Worm (Caenorhabditis elegans) whole organism, young adult: ENCODE data around the gene rab-18.

Source experiments
- B0261.1 ChIP-seq: sonication (generic microtip); optimal IDR thresholded peaks from 2 replicates; lab custom pipeline; 2016; ENCODE audit warnings: mild to moderate bottlenecking, missing genetic modification characterization, moderate library complexity, missing compliant biosample characterization
- C17E4.6 ChIP-seq: fragments of 200-800 bp; sonication (Bioruptor generic); IDR thresholded peaks from 2 replicates; pipeline ENCODE4 v1.3.6; 2022; ENCODE audit warnings: missing genetic modification reagents, missing genetic modification characterization, missing compliant biosample characterization
- F23B12.7 ChIP-seq: sonication (generic microtip); optimal IDR thresholded peaks from 2 replicates; lab custom pipeline; 2017; ENCODE audit warnings: missing genetic modification characterization, mild to moderate bottlenecking, missing compliant biosample characterization, antibody characterized with exemption, moderate library complexity; ENCODE audit not compliant: insufficient read depth
- F49E8.2 ChIP-seq: sonication (generic microtip); optimal IDR thresholded peaks from 3 replicates; lab custom pipeline; 2017; ENCODE audit warnings: missing genetic modification characterization, mild to moderate bottlenecking, missing compliant biosample characterization, antibody characterized with exemption, moderate library complexity; ENCODE audit not compliant: insufficient read depth
- T07F8.4 ChIP-seq: sonication (generic microtip); optimal IDR thresholded peaks from 2 replicates; lab custom pipeline; 2016; ENCODE audit warnings: mild to moderate bottlenecking, missing genetic modification characterization, moderate library complexity, missing compliant biosample characterization
- Y53G8AR.9 ChIP-seq: fragments of 200-800 bp; sonication (Bioruptor generic); conservative IDR thresholded peaks from 2 replicates; pipeline ENCODE4 v1.3.6; 2022; ENCODE audit warnings: missing genetic modification reagents, missing genetic modification characterization, missing compliant biosample characterization
- Y56A3A.18 ChIP-seq: fragments of 200-800 bp; sonication (Bioruptor generic); IDR thresholded peaks from 2 replicates; pipeline ENCODE4 v1.3.6; 2022; ENCODE audit warnings: missing genetic modification reagents, missing genetic modification characterization, missing compliant biosample characterization
- ZK185.1 ChIP-seq: sonication (generic microtip); optimal IDR thresholded peaks from 2 replicates; lab custom pipeline; 2016; ENCODE audit warnings: mild to moderate bottlenecking, missing genetic modification characterization, missing compliant biosample characterization; ENCODE audit not compliant: poor library complexity, severe bottlenecking
- aptf-2 ChIP-seq: fragments of 200-800 bp; sonication (Bioruptor generic); conservative IDR thresholded peaks from 2 replicates; pipeline ENCODE4 v1.3.6; 2022; ENCODE audit warnings: missing genetic modification reagents, missing genetic modification characterization, missing compliant biosample characterization
- aptf-3 ChIP-seq: fragments of 200-800 bp; sonication (Bioruptor generic); IDR thresholded peaks from 2 replicates; pipeline ENCODE4 v1.3.6; 2022; ENCODE audit warnings: missing genetic modification characterization, missing compliant biosample characterization
- atf-7 ChIP-seq: sonication (generic microtip); optimal IDR thresholded peaks from 2 replicates; lab custom pipeline; 2017; ENCODE audit warnings: mild to moderate bottlenecking, missing genetic modification characterization, missing compliant biosample characterization
- athp-1 ChIP-seq: sonication (generic microtip); optimal IDR thresholded peaks from 2 replicates; lab custom pipeline; 2017; ENCODE audit warnings: mild to moderate bottlenecking, missing genetic modification characterization, missing compliant biosample characterization
- bed-2 ChIP-seq: fragments of 200-800 bp; sonication (Bioruptor generic); IDR thresholded peaks from 2 replicates; pipeline ENCODE4 v1.3.6; 2022; ENCODE audit warnings: missing genetic modification reagents, missing genetic modification characterization, missing compliant biosample characterization
- cebp-1 ChIP-seq, 2 experiments: fragments of 200-800 bp in 1 of 2; sonication (Bioruptor generic) in 1 of 2; sonication (generic microtip) in 1 of 2; IDR thresholded peaks in 1 of 2; optimal IDR thresholded peaks in 1 of 2; 2 replicates each; pipeline versions ENCODE4 v1.3.6 to Lab custom; 2017 to 2022; ENCODE audit warnings: missing compliant biosample characterization in 2 of 2, missing genetic modification characterization in 2 of 2, mild to moderate bottlenecking in 1 of 2, missing genetic modification reagents in 1 of 2, moderate library complexity in 1 of 2
- ceh-100 ChIP-seq: fragments of 200-800 bp; sonication (Bioruptor generic); IDR thresholded peaks from 2 replicates; pipeline ENCODE4 v1.3.6; 2022; ENCODE audit warnings: missing genetic modification reagents, missing genetic modification characterization, missing compliant biosample characterization
- chd-7 ChIP-seq: sonication (generic microtip); optimal IDR thresholded peaks from 2 replicates; lab custom pipeline; 2016; ENCODE audit warnings: mild to moderate bottlenecking, missing genetic modification characterization, moderate library complexity, missing compliant biosample characterization
- die-1 ChIP-seq: sonication (generic microtip); optimal IDR thresholded peaks from 2 replicates; lab custom pipeline; 2016; ENCODE audit warnings: missing genotype, mild to moderate bottlenecking, missing genetic modification characterization, missing compliant biosample characterization
- dox-1 ChIP-seq: fragments of 200-800 bp; sonication (Bioruptor generic); IDR thresholded peaks from 2 replicates; pipeline ENCODE4 v1.3.6; 2022; ENCODE audit warnings: missing genetic modification reagents, missing genetic modification characterization, missing compliant biosample characterization
- egrh-3 ChIP-seq: fragments of 200-800 bp; sonication (Bioruptor generic); IDR thresholded peaks from 2 replicates; pipeline ENCODE4 v1.3.6; 2022; ENCODE audit warnings: missing genetic modification reagents, missing genetic modification characterization, missing compliant biosample characterization
- fkh-3 ChIP-seq: sonication (generic microtip); optimal IDR thresholded peaks from 2 replicates; lab custom pipeline; 2016; ENCODE audit warnings: mild to moderate bottlenecking, missing genetic modification characterization, missing compliant biosample characterization
- him-1 ChIP-seq: sonication (generic microtip); optimal IDR thresholded peaks from 2 replicates; lab custom pipeline; 2016; ENCODE audit warnings: missing genotype, missing genetic modification reagents, missing genetic modification characterization, missing compliant biosample characterization
- hmg-1.2 ChIP-seq: fragments of 200-800 bp; sonication (Bioruptor generic); IDR thresholded peaks from 2 replicates; pipeline ENCODE4 v1.3.6; 2022; ENCODE audit warnings: missing genetic modification reagents, missing genetic modification characterization, missing compliant biosample characterization
- let-526 ChIP-seq: fragments of 200-800 bp; sonication (Bioruptor generic); IDR thresholded peaks from 2 replicates; pipeline ENCODE4 v1.3.6; 2022; ENCODE audit warnings: missing genetic modification reagents, missing genetic modification characterization, missing compliant biosample characterization
- lin-26 ChIP-seq: fragments of 200-800 bp; sonication (Bioruptor generic); IDR thresholded peaks from 2 replicates; pipeline ENCODE4 v1.3.6; 2022; ENCODE audit warnings: missing genetic modification reagents, missing genetic modification characterization, missing compliant biosample characterization
- lin-40 ChIP-seq: sonication (generic microtip); optimal IDR thresholded peaks from 2 replicates; lab custom pipeline; 2016; ENCODE audit warnings: missing genetic modification characterization, mild to moderate bottlenecking, missing compliant biosample characterization, missing genotype, missing genetic modification reagents
- lin-54 ChIP-seq: fragments of 200-800 bp; sonication (Bioruptor generic); optimal IDR thresholded peaks from 2 replicates; lab custom pipeline; 2018; ENCODE audit warnings: mild to moderate bottlenecking, missing genetic modification characterization, missing compliant biosample characterization
- lir-1 ChIP-seq: fragments of 200-800 bp; sonication (Bioruptor generic); conservative IDR thresholded peaks from 2 replicates; pipeline ENCODE4 v1.3.6; 2022; ENCODE audit warnings: missing genetic modification reagents, missing genetic modification characterization, missing compliant biosample characterization
- lsl-1 ChIP-seq: fragments of 200-800 bp; sonication (Bioruptor generic); optimal IDR thresholded peaks from 2 replicates; lab custom pipeline; 2018; ENCODE audit warnings: mild to moderate bottlenecking, missing genetic modification characterization, moderate library complexity, missing compliant biosample characterization
- lsy-27 ChIP-seq: sonication (generic microtip); optimal IDR thresholded peaks from 2 replicates; lab custom pipeline; 2017; ENCODE audit warnings: missing genetic modification characterization, mild to moderate bottlenecking, missing compliant biosample characterization, antibody characterized with exemption, missing genotype, borderline replicate concordance; ENCODE audit not compliant: insufficient read depth
- madf-3 ChIP-seq: fragments of 200-800 bp; sonication (Bioruptor generic); IDR thresholded peaks from 2 replicates; pipeline ENCODE4 v1.3.6; 2022; ENCODE audit warnings: missing genetic modification reagents, missing genetic modification characterization, missing compliant biosample characterization
- mcd-1 ChIP-seq: fragments of 200-800 bp; sonication (Bioruptor generic); IDR thresholded peaks from 2 replicates; pipeline ENCODE4 v1.3.6; 2022; ENCODE audit warnings: missing genetic modification reagents, missing genetic modification characterization, missing compliant biosample characterization
- mxl-1 ChIP-seq: sonication (generic microtip); optimal IDR thresholded peaks from 2 replicates; lab custom pipeline; 2016; ENCODE audit warnings: missing genetic modification characterization, missing compliant biosample characterization
- nfya-2 ChIP-seq: fragments of 200-800 bp; sonication (Bioruptor generic); IDR thresholded peaks from 2 replicates; pipeline ENCODE4 v1.3.6; 2022; ENCODE audit warnings: missing genetic modification reagents, missing genetic modification characterization, missing compliant biosample characterization
- nfyb-1 ChIP-seq: fragments of 200-800 bp; sonication (Bioruptor generic); IDR thresholded peaks from 2 replicates; pipeline ENCODE4 v1.3.6; 2022; ENCODE audit warnings: missing genetic modification reagents, missing genetic modification characterization, missing compliant biosample characterization
- nhr-80 ChIP-seq: sonication (generic microtip); optimal IDR thresholded peaks from 2 replicates; lab custom pipeline; 2016; ENCODE audit warnings: missing genetic modification characterization, missing compliant biosample characterization
- nhr-90 ChIP-seq: sonication (generic microtip); optimal IDR thresholded peaks from 2 replicates; lab custom pipeline; 2016; ENCODE audit warnings: missing genotype, mild to moderate bottlenecking, missing genetic modification characterization, missing compliant biosample characterization
- pbrm-1 ChIP-seq: fragments of 200-800 bp; sonication (Bioruptor generic); IDR thresholded peaks from 2 replicates; pipeline ENCODE4 v1.3.6; 2022; ENCODE audit warnings: missing genetic modification reagents, missing genetic modification characterization, missing compliant biosample characterization
- rcor-1 ChIP-seq: fragments of 200-800 bp; sonication (Bioruptor generic); IDR thresholded peaks from 2 replicates; pipeline ENCODE4 v1.3.6; 2022; ENCODE audit warnings: missing genetic modification reagents, missing genetic modification characterization, missing compliant biosample characterization
- snpc-1.1 ChIP-seq: sonication (generic microtip); optimal IDR thresholded peaks from 2 replicates; lab custom pipeline; 2017; ENCODE audit warnings: missing genetic modification characterization, mild to moderate bottlenecking, missing compliant biosample characterization, antibody characterized with exemption, moderate library complexity, missing genotype, missing genetic modification reagents; ENCODE audit not compliant: insufficient read depth
- snpc-3.4 ChIP-seq: sonication (generic microtip); optimal IDR thresholded peaks from 2 replicates; lab custom pipeline; 2017; ENCODE audit warnings: missing genetic modification characterization, mild to moderate bottlenecking, missing compliant biosample characterization, antibody characterized with exemption, moderate library complexity, missing genotype, missing genetic modification reagents
- snpc-4 ChIP-seq, 5 experiments: fragments of 150-350 bp in 1 of 5; sonication (generic microtip) in 4 of 5; optimal IDR thresholded peaks; 2 replicates each; lab custom pipeline; 2014 to 2018; ENCODE audit warnings: missing genetic modification characterization in 5 of 5, missing biosample characterization in 3 of 5, antibody characterized with exemption in 2 of 5, mild to moderate bottlenecking in 2 of 5, missing compliant biosample characterization in 2 of 5, missing genotype in 2 of 5, moderate library complexity in 2 of 5, missing genetic modification reagents in 1 of 5
- tbp1 ChIP-seq: fragments of 200-800 bp; sonication (Bioruptor generic); optimal IDR thresholded peaks from 2 replicates; lab custom pipeline; 2018; ENCODE audit warnings: mild to moderate bottlenecking, missing genetic modification characterization, missing compliant biosample characterization
- zim-3 ChIP-seq: sonication (generic microtip); optimal IDR thresholded peaks from 2 replicates; lab custom pipeline; 2017; ENCODE audit warnings: mild to moderate bottlenecking, missing genetic modification characterization, moderate library complexity, missing compliant biosample characterization
- ztf-18 ChIP-seq: sonication (generic microtip); optimal IDR thresholded peaks from 2 replicates; lab custom pipeline; 2016; ENCODE audit warnings: missing genotype, mild to moderate bottlenecking, missing genetic modification characterization, missing compliant biosample characterization
- ztf-3 ChIP-seq: fragments of 200-800 bp; sonication (Bioruptor generic); optimal IDR thresholded peaks from 2 replicates; lab custom pipeline; 2018; ENCODE audit warnings: mild to moderate bottlenecking, missing genetic modification characterization, missing compliant biosample characterization

rab-18 gene

DNA sequence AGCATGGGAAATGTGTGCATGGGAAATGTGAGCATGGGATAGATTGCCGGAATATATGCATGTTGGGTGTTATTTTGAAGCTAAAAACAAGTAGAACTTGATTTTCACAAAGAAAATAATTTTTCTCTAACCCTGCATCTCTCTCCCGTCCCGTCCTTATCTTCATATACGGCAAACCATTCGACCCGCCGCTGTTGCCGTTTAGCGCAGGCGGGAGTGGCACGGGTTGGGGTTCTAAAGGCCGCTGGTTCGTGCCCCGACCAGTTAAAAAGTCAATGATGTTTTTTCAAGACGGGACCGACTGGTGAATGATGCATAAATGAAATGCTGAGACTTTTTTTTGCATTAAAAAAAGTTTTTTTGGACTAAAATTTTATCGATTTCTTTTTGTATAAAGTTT lies 41.7 kb upstream of the rab-18 start:
- TF ChIP-seq atf-7 (tag; lab: Kevin White, UChicago) (peak; percentile 20), mxl-1 (tag; lab: Kevin White, UChicago) (peak; percentile 42), snpc-3.4 (tag; lab: Kevin White, UChicago) (peak; percentile 48), aptf-3 (GFP tag; lab: Robert Waterston, UW) (0 out of 2 replicates have a peak, but pooled peaks have one; percentile 48), nhr-90 (tag; lab: Kevin White, UChicago) (peak; percentile 77), lin-54 (peak; percentile 48), chd-7 (peak; percentile 8), T07F8.4 (peak; percentile 13), him-1 (tag; lab: Kevin White, UChicago) (peak; percentile 78), nhr-80 (tag; lab: Kevin White, UChicago) (peak; percentile 13), ztf-3 (GFP tag; lab: Kevin White, UChicago) (no peak), ZK185.1 (tag; lab: Kevin White, UChicago) (no peak), lin-26 (peak; percentile 47; the same call in 1 of the 2 replicates), zim-3 (tag; lab: Kevin White, UChicago) (peak; percentile 63), lir-1 (GFP tag; lab: Robert Waterston, UW) (no peak), nfya-2 (GFP tag; lab: Robert Waterston, UW) (no peak), Y53G8AR.9 (GFP tag; lab: Robert Waterston, UW) (no peak), ztf-18 (tag; lab: Kevin White, UChicago) (peak; percentile 73), rcor-1 (GFP tag; lab: Robert Waterston, UW) (0 out of 2 replicates have a peak, but pooled peaks have one; percentile 24), pbrm-1 (peak; percentile 64; the same call in 1 of the 2 replicates), ceh-100 (no peak), F49E8.2 (tag; lab: Kevin White, UChicago) (peak; percentile 3), aptf-2 (GFP tag; lab: Robert Waterston, UW) (0 out of 2 replicates have a peak, but pooled peaks have one; percentile 37), dox-1 (GFP tag; lab: Robert Waterston, UW) (peak; percentile 54; the same call in 1 of the 2 replicates), cebp-1 (GFP tag; IDR thresholded peaks at IDR 0.05; lab: Robert Waterston, UW) (0 out of 2 replicates have a peak, but pooled peaks have one; percentile 10), cebp-1 (tag; optimal IDR thresholded peaks at IDR 0.05; lab: Kevin White, UChicago) (peak; percentile 56), F23B12.7 (tag; lab: Kevin White, UChicago) (peak; percentile 60), Y56A3A.18 (GFP tag; lab: Robert Waterston, UW) (peak; percentile 73; the same call in 1 of the 2 replicates), lsl-1 (GFP tag; lab: Kevin White, UChicago) (peak; percentile 52), nfyb-1 (peak; percentile 79), mcd-1 (peak; percentile 48; the same call in 1 of the 2 replicates), lsy-27 (peak; percentile 9), die-1 (tag; lab: Kevin White, UChicago) (peak; percentile 53), hmg-1.2 (GFP tag; lab: Robert Waterston, UW) (peak; percentile 61), snpc-4 (GFP tag; optimal IDR thresholded peaks at IDR 0.05; lab: Kevin White, UChicago) (peak; percentile 50), snpc-4 (tag; optimal IDR thresholded peaks at IDR 0.05; lab: Kevin White, UChicago) (peak in 1 of 4 experiments; percentile 15), tbp1 (GFP tag; lab: Kevin White, UChicago) (peak; percentile 94), madf-3 (GFP tag; lab: Robert Waterston, UW) (no peak), snpc-1.1 (tag; lab: Kevin White, UChicago) (no peak), C17E4.6 (no peak), B0261.1 (peak; percentile 77), bed-2 (GFP tag; lab: Robert Waterston, UW) (0 out of 2 replicates have a peak, but pooled peaks have one; percentile 51), athp-1 (tag; lab: Kevin White, UChicago) (peak; percentile 36), egrh-3 (GFP tag; lab: Robert Waterston, UW) (0 out of 2 replicates have a peak, but pooled peaks have one; percentile 25), fkh-3 (tag; lab: Kevin White, UChicago) (peak; percentile 21), lin-40 (peak; percentile 39), let-526 (GFP tag; lab: Robert Waterston, UW) (no peak)
